Worm (Caenorhabditis elegans): ENCODE measurements around the gene F20E11.17.

- no peak for TF ChIP-seq tab-1 (GFP tag; IDR thresholded peaks at IDR 0.05)
- no peak for TF ChIP-seq cog-1 (tag; optimal IDR thresholded peaks at IDR 0.05)
- no peak for TF ChIP-seq flt-1 (GFP tag; IDR thresholded peaks at IDR 0.05)
Observed at ce11 chrV:17438317-17438716, 30.8 kb downstream of the F20E11.17 start, which contains the start of gene srsx-2.
